Worm (Caenorhabditis elegans) whole organism, L3 larva: ENCODE measurements around the gene K10C9.4.

ENCODE experiments used
- ZK546.5 ChIP-seq: sonication (generic microtip); optimal IDR thresholded peaks from 2 replicates; lab custom pipeline; 2017; ENCODE audit warnings: missing biosample characterization, missing genetic modification characterization
- pha-4 ChIP-seq: fragments of 150-350 bp; optimal IDR thresholded peaks from 2 replicates; lab custom pipeline; 2014; ENCODE audit warnings: missing biosample characterization, missing genetic modification reagents, missing genetic modification characterization
- snpc-4 ChIP-seq: fragments of 150-350 bp; optimal IDR thresholded peaks from 2 replicates; lab custom pipeline; 2014; ENCODE audit warnings: missing biosample characterization, missing genetic modification characterization

DNA sequence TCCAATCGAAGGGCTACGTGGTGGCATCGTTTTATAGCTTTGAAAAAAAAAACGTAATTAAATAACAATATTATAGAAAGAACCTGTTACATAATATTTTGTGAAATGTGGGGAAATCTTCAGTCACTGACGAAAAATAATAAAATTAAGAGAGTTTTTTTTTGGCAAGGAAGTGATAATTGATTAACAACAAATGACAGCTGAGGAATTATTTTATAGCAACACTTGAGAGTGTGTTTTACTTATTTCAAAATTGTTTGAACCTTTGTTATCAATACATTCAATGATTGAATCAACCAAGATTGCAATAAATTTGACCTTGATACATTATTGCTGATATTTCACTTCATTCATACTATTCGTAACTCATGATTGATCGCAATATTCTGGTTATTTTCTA lies 31.2 kb upstream of the K10C9.4 start, which contains the start of gene Y50D4B.6:
- no peak for TF ChIP-seq pha-4 (tag; lab: Kevin White, UChicago)
- TF ChIP-seq ZK546.5 (tag; lab: Kevin White, UChicago), result no peak
- no peak for TF ChIP-seq snpc-4 (tag; lab: Kevin White, UChicago)
